Fruit fly (Drosophila melanogaster) whole organism, embryonic: Measurements from ENCODE around the gene Lcp65Ad.

Experiments
- B-H1 ChIP-seq: fragments of 200-800 bp; sonication (Bioruptor generic); IDR thresholded peaks from 3 replicates; pipeline ENCODE4 v1.3.6; 2022; ENCODE audit warnings: missing biosample characterization, missing genetic modification characterization
- BtbVII ChIP-seq: fragments of 200-800 bp; sonication (Bioruptor generic); optimal IDR thresholded peaks from 3 replicates; lab custom pipeline; 2017; ENCODE audit warnings: missing biosample characterization, mild to moderate bottlenecking, missing genetic modification characterization
- CG10267 ChIP-seq: fragments of 200-800 bp; sonication (Bioruptor generic); optimal IDR thresholded peaks from 2 replicates; lab custom pipeline; 2018; ENCODE audit warnings: missing biosample characterization, mild to moderate bottlenecking, missing genetic modification characterization, moderate library complexity
- CG11560 ChIP-seq: fragments of 200-800 bp; sonication (Bioruptor generic); IDR thresholded peaks from 3 replicates; pipeline ENCODE4 v1.3.6; 2022; ENCODE audit warnings: missing biosample characterization, missing genetic modification characterization
- CG11695 ChIP-seq: fragments of 200-800 bp; sonication (Bioruptor generic); IDR thresholded peaks from 3 replicates; pipeline ENCODE4 v1.3.6; 2022; ENCODE audit warnings: missing biosample characterization, missing genetic modification characterization
- CG13424 ChIP-seq: fragments of 200-800 bp; sonication (Bioruptor generic); optimal IDR thresholded peaks from 2 replicates; lab custom pipeline; 2019; ENCODE audit warnings: missing biosample characterization, mild to moderate bottlenecking, missing genetic modification characterization, moderate library complexity
- CG14441 ChIP-seq: fragments of 200-800 bp; sonication (Bioruptor generic); IDR thresholded peaks from 2 replicates; pipeline ENCODE4 v1.3.6; 2022; ENCODE audit warnings: missing biosample characterization, missing genetic modification characterization
- CG14710 ChIP-seq: fragments of 200-800 bp; sonication (Bioruptor generic); optimal IDR thresholded peaks from 3 replicates; lab custom pipeline; 2019; ENCODE audit warnings: missing biosample characterization, mild to moderate bottlenecking, missing genetic modification characterization, moderate library complexity
- CG15601 ChIP-seq: fragments of 200-800 bp; sonication (Bioruptor generic); optimal IDR thresholded peaks from 3 replicates; lab custom pipeline; 2019; ENCODE audit warnings: missing biosample characterization, mild to moderate bottlenecking, missing genetic modification characterization, moderate library complexity
- CG17361 ChIP-seq: fragments of 200-800 bp; sonication (Bioruptor generic); IDR thresholded peaks from 3 replicates; pipeline ENCODE4 v1.3.6; 2022; ENCODE audit warnings: missing biosample characterization, missing genetic modification characterization
- CG18262 ChIP-seq: fragments of 200-800 bp; optimal IDR thresholded peaks from 3 replicates; lab custom pipeline; 2019; ENCODE audit warnings: missing biosample characterization, mild to moderate bottlenecking, missing genetic modification characterization, moderate library complexity
- CG30403 ChIP-seq: fragments of 200-800 bp; sonication (Bioruptor generic); optimal IDR thresholded peaks from 3 replicates; lab custom pipeline; 2016; ENCODE audit warnings: missing biosample characterization, missing genetic modification characterization
- CG31224 ChIP-seq: fragments of 200-800 bp; sonication (Bioruptor generic); IDR thresholded peaks from 2 replicates; pipeline ENCODE4 v1.3.6; 2022; ENCODE audit warnings: missing biosample characterization, missing genetic modification characterization
- CG33213 ChIP-seq: fragments of 200-800 bp; sonication (Bioruptor generic); optimal IDR thresholded peaks from 3 replicates; lab custom pipeline; 2016; ENCODE audit warnings: missing biosample characterization, missing genetic modification characterization
- CG9876 ChIP-seq: fragments of 200-800 bp; sonication (Bioruptor generic); optimal IDR thresholded peaks from 2 replicates; lab custom pipeline; 2016; ENCODE audit warnings: missing biosample characterization, missing genetic modification characterization
- Camta ChIP-seq: fragments of 200-800 bp; sonication (Bioruptor generic); optimal IDR thresholded peaks from 2 replicates; lab custom pipeline; 2016; ENCODE audit warnings: missing biosample characterization, missing genetic modification characterization
- Deaf1 ChIP-seq: fragments of 200-800 bp; optimal IDR thresholded peaks from 3 replicates; lab custom pipeline; 2019; ENCODE audit warnings: missing biosample characterization, mild to moderate bottlenecking, missing genetic modification characterization, moderate library complexity
- Doc2 ChIP-seq: fragments of 200-800 bp; sonication (Bioruptor generic); IDR thresholded peaks from 2 replicates; pipeline ENCODE4 v1.3.6; 2022; ENCODE audit warnings: missing biosample characterization, missing genetic modification characterization
- Dp ChIP-seq: fragments of 200-800 bp; sonication (Bioruptor generic); optimal IDR thresholded peaks from 2 replicates; lab custom pipeline; 2018; ENCODE audit warnings: missing biosample characterization, mild to moderate bottlenecking, missing genetic modification characterization, moderate library complexity
- Dref ChIP-seq: fragments of 200-800 bp; sonication (Bioruptor generic); IDR thresholded peaks from 2 replicates; pipeline ENCODE4 v1.3.6; 2022; ENCODE audit warnings: missing biosample characterization, missing genetic modification characterization
- E2f2 ChIP-seq: fragments of 200-800 bp; sonication (Bioruptor generic); IDR thresholded peaks from 2 replicates; pipeline ENCODE4 v1.3.6; 2022; ENCODE audit warnings: missing biosample characterization, missing genetic modification characterization
- Eip74EF ChIP-seq, 2 experiments: fragments of 200-800 bp in 1 of 2; fragments of >200 bp in 1 of 2; sonication (Bioruptor generic) in 1 of 2; optimal IDR thresholded peaks; 2 replicates each; lab custom pipeline; 2017 to 2019; ENCODE audit warnings: missing biosample characterization in 2 of 2, missing genetic modification characterization in 2 of 2, mild to moderate bottlenecking in 1 of 2, moderate library complexity in 1 of 2
- Ets65A ChIP-seq: fragments of 200-800 bp; sonication (Bioruptor generic); peaks from one replicate; lab custom pipeline; 2016; ENCODE audit warnings: missing biosample characterization, missing genetic modification characterization
- Hr3 ChIP-seq: fragments of 200-800 bp; sonication (Bioruptor generic); optimal IDR thresholded peaks from 3 replicates; lab custom pipeline; 2016; ENCODE audit warnings: missing biosample characterization, missing genetic modification characterization
- Mad ChIP-seq: fragments of 200-800 bp; sonication (Bioruptor generic); optimal IDR thresholded peaks from 2 replicates; lab custom pipeline; 2016; ENCODE audit warnings: missing biosample characterization, missing genetic modification characterization
- Med ChIP-seq: fragments of 200-800 bp; sonication (Bioruptor generic); peaks from one replicate; lab custom pipeline; 2016; ENCODE audit warnings: missing biosample characterization, missing genetic modification characterization, mild to moderate bottlenecking, inconsistent platforms, moderate library complexity
- NC2α ChIP-seq: fragments of 200-800 bp; sonication (Bioruptor generic); optimal IDR thresholded peaks from 2 replicates; lab custom pipeline; 2016; ENCODE audit warnings: missing biosample characterization, missing genetic modification characterization
- Nf-YA ChIP-seq: fragments of 200-800 bp; sonication (Bioruptor generic); IDR thresholded peaks from 2 replicates; pipeline ENCODE4 v1.3.6; 2022; ENCODE audit warnings: missing biosample characterization, missing genetic modification characterization
- Nf-YB ChIP-seq: fragments of 200-800 bp; sonication (Bioruptor generic); optimal IDR thresholded peaks from 3 replicates; lab custom pipeline; 2019; ENCODE audit warnings: missing biosample characterization, mild to moderate bottlenecking, missing genetic modification characterization, moderate library complexity
- Nf-YC ChIP-seq: fragments of 200-800 bp; optimal IDR thresholded peaks from 3 replicates; lab custom pipeline; 2019; ENCODE audit warnings: missing biosample characterization, mild to moderate bottlenecking, missing genetic modification characterization, moderate library complexity
- Rfx ChIP-seq: fragments of 200-800 bp; sonication (Bioruptor generic); IDR thresholded peaks from 2 replicates; pipeline ENCODE4 v1.3.6; 2022; ENCODE audit warnings: missing biosample characterization, missing genetic modification characterization
- Sox100B ChIP-seq: fragments of 200-800 bp; sonication (Bioruptor generic); optimal IDR thresholded peaks from 3 replicates; lab custom pipeline; 2018; ENCODE audit warnings: missing biosample characterization, mild to moderate bottlenecking, missing genetic modification characterization
- Trl ChIP-seq, 3 experiments: fragments of >200 bp in 2 of 3; fragments of 200-800 bp in 1 of 3; sonication (Bioruptor generic) in 1 of 3; optimal IDR thresholded peaks; 2 replicates in 1 of 3; 3 replicates in 2 of 3; lab custom pipeline; 2016 to 2017; ENCODE audit warnings: missing biosample characterization in 1 of 3, missing genetic modification characterization in 1 of 3
- bab2 ChIP-seq: fragments of 200-800 bp; sonication (Bioruptor generic); optimal IDR thresholded peaks from 2 replicates; lab custom pipeline; 2016; ENCODE audit warnings: missing biosample characterization, missing genetic modification characterization
- caup ChIP-seq: fragments of 200-800 bp; sonication (Bioruptor generic); optimal IDR thresholded peaks from 3 replicates; lab custom pipeline; 2017; ENCODE audit warnings: missing biosample characterization, mild to moderate bottlenecking, missing genetic modification characterization, moderate library complexity; ENCODE audit not compliant: severe bottlenecking
- chinmo ChIP-seq: fragments of 200-800 bp; sonication (Bioruptor generic); IDR thresholded peaks from 4 replicates; pipeline ENCODE4 v1.3.6; 2022; ENCODE audit warnings: missing biosample characterization, missing genetic modification characterization; ENCODE audit not compliant: partially characterized antibody
- dan ChIP-seq: fragments of 200-800 bp; sonication (Bioruptor generic); IDR thresholded peaks from 2 replicates; pipeline ENCODE4 v1.3.6; 2022; ENCODE audit warnings: missing biosample characterization, missing genetic modification characterization
- dpn ChIP-seq, 2 experiments: fragments of 200-800 bp; sonication (Bioruptor generic); optimal IDR thresholded peaks; 3 replicates each; lab custom pipeline; 2016; ENCODE audit warnings: missing biosample characterization in 2 of 2, missing genetic modification characterization in 2 of 2
- emc ChIP-seq: fragments of 200-800 bp; sonication (Bioruptor generic); optimal IDR thresholded peaks from 2 replicates; lab custom pipeline; 2016; ENCODE audit warnings: missing biosample characterization, missing genetic modification characterization
- exex ChIP-seq: fragments of 200-800 bp; sonication (Bioruptor generic); optimal IDR thresholded peaks from 4 replicates; lab custom pipeline; 2018; ENCODE audit warnings: missing biosample characterization, mild to moderate bottlenecking, missing genetic modification characterization, moderate library complexity
- fd3F ChIP-seq: fragments of 200-800 bp; sonication (Bioruptor generic); optimal IDR thresholded peaks from 2 replicates; lab custom pipeline; 2018; ENCODE audit warnings: missing biosample characterization, mild to moderate bottlenecking, missing genetic modification characterization, moderate library complexity
- gfzf ChIP-seq: fragments of 200-800 bp; sonication (Bioruptor generic); optimal IDR thresholded peaks from 2 replicates; lab custom pipeline; 2016; ENCODE audit warnings: missing biosample characterization, mild to moderate bottlenecking, missing genetic modification characterization, moderate library complexity
- grn ChIP-seq: fragments of 200-800 bp; sonication (Bioruptor generic); optimal IDR thresholded peaks from 3 replicates; lab custom pipeline; 2017; ENCODE audit warnings: missing biosample characterization, missing genetic modification characterization
- ind ChIP-seq: fragments of 200-800 bp; sonication (Bioruptor generic); optimal IDR thresholded peaks from 3 replicates; lab custom pipeline; 2016; ENCODE audit warnings: missing biosample characterization, missing genetic modification characterization
- jigr1 ChIP-seq: fragments of 200-800 bp; sonication (Bioruptor generic); IDR thresholded peaks from 3 replicates; pipeline ENCODE4 v1.3.6; 2022; ENCODE audit warnings: missing biosample characterization, missing genetic modification characterization
- lov ChIP-seq, 2 experiments: fragments of 200-800 bp in 1 of 2; fragments of >200 bp in 1 of 2; sonication (Bioruptor generic) in 1 of 2; IDR thresholded peaks in 1 of 2; optimal IDR thresholded peaks in 1 of 2; 2 replicates in 1 of 2; 3 replicates in 1 of 2; pipeline versions ENCODE4 v1.3.6 to Lab custom; 2017 to 2022; ENCODE audit warnings: missing biosample characterization in 1 of 2, missing genetic modification characterization in 1 of 2
- oc ChIP-seq: fragments of 200-800 bp; sonication (Bioruptor generic); optimal IDR thresholded peaks from 2 replicates; lab custom pipeline; 2018; ENCODE audit warnings: missing biosample characterization, mild to moderate bottlenecking, missing genetic modification characterization, moderate library complexity
- sens ChIP-seq: fragments of 200-800 bp; sonication (Bioruptor generic); peaks from one replicate; lab custom pipeline; 2016; ENCODE audit warnings: missing biosample characterization, missing genetic modification characterization
- tin ChIP-seq: fragments of 200-800 bp; sonication (Bioruptor generic); optimal IDR thresholded peaks from 3 replicates; lab custom pipeline; 2016; ENCODE audit warnings: missing biosample characterization, missing genetic modification characterization
- zen2 ChIP-seq: fragments of 200-800 bp; sonication (Bioruptor generic); IDR thresholded peaks from 3 replicates; pipeline ENCODE4 v1.3.6; 2022; ENCODE audit warnings: missing biosample characterization, missing genetic modification characterization; ENCODE audit not compliant: partially characterized antibody

Gene Lcp65Ad

DNA sequence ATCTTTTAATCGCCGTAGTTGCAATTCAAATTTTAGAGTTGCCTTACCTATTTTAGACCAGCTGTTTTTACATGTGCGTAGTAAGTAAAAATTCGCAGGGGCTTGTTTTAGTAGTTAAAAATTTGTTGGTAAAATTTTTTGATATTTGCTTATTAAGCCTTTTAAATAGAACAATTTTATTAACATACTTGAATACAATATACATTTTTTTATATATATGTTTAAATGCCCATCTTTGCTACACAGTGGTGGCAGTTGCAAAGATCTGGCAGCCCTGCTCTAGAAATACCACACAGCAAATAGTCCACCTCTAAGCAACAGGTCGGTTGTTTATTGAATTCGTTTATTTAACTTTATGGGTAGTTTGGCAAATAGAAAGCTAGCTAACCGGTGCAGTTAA is 48.5 kb upstream of the Lcp65Ad start, which contains the start of the genes CG10467 and loj (continued):
- TF ChIP-seq Camta (GFP tag; lab: Kevin White, UChicago) (peak; percentile 81), Eip74EF (GFP tag; optimal IDR thresholded peaks at IDR 0.05; lab: Kevin White, UChicago) (peak in 1 of 2 experiments; percentile 78), E2f2 (peak; percentile 84), Nf-YC (tag; lab: Kevin White, UChicago) (peak; percentile 80), gfzf (no peak), fd3F (GFP tag; lab: Kevin White, UChicago) (peak; percentile 96), CG30403 (peak; percentile 97), CG18262 (tag; lab: Kevin White, UChicago) (peak; percentile 92), CG15601 (tag; lab: Kevin White, UChicago) (peak; percentile 93), CG31224 (GFP tag; lab: Robert Waterston, UW) (peak; percentile 93), Hr3 (GFP tag; lab: Kevin White, UChicago) (peak; percentile 98), CG14441 (peak; percentile 98), B-H1 (GFP tag; lab: Robert Waterston, UW) (peak; percentile 96), Trl (optimal IDR thresholded peaks at IDR 0.05; lab: Kevin White, UChicago) (no peak), Trl (GFP tag; optimal IDR thresholded peaks at IDR 0.05; lab: Kevin White, UChicago) (peak; percentile 76), tin (GFP tag; lab: Kevin White, UChicago) (peak; percentile 97), CG13424 (tag; lab: Kevin White, UChicago) (peak; percentile 98), CG10267 (tag; lab: Kevin White, UChicago) (peak; percentile 90), Mad (GFP tag; lab: Kevin White, UChicago) (peak; percentile 91), Doc2 (peak; percentile 88), ind (peak; percentile 98), Rfx (GFP tag; lab: Robert Waterston, UW) (peak; percentile 99), exex (tag; lab: Kevin White, UChicago) (peak; percentile 81), emc (GFP tag; lab: Kevin White, UChicago) (peak; percentile 72), sens (peak; percentile 97), Dp (GFP tag; lab: Kevin White, UChicago) (peak; percentile 72), CG33213 (GFP tag; lab: Kevin White, UChicago) (peak; percentile 59), caup (GFP tag; lab: Kevin White, UChicago) (peak; percentile 89), CG14710 (tag; lab: Kevin White, UChicago) (peak; percentile 97), Nf-YA (GFP tag; lab: Robert Waterston, UW) (peak; percentile 87), NC2α (GFP tag; lab: Kevin White, UChicago) (no peak), BtbVII (GFP tag; lab: Kevin White, UChicago) (peak; percentile 80), jigr1 (GFP tag; lab: Robert Waterston, UW) (peak; percentile 92), CG17361 (GFP tag; lab: Robert Waterston, UW) (peak; percentile 93), CG11695 (peak; percentile 89), Dref (GFP tag; lab: Robert Waterston, UW) (peak; percentile 47), dpn (GFP tag; optimal IDR thresholded peaks at IDR 0.05; lab: Kevin White, UChicago) (peak; percentile 80 to 98)

DNA sequence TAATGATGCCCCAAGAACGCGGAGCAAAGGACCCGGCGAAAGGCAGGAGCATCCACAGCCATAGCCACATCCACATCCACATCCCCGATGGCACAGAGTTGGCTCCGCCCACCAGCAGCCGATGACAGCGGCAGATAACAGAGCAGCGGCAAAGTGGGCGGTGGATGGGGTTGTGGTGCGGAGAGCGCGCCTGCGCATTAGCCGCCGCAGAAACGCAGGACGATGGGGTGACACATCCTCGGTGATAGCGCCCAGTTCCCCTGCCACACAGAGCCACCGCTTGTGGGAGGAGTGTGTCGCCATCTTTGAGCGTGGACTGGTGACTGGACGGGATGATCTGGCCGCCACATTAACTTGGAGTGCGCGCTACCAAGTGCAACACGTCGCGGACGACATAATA is 45.9 kb upstream of the Lcp65Ad start, which contains the start of gene Ets65A:
Gene Ets65A, plus strand, starts transcription at position 348 of the 400 bp plus-strand sequence.
- TF ChIP-seq Nf-YC (tag; lab: Kevin White, UChicago): peak; percentile 91
- TF ChIP-seq zen2 (GFP tag; lab: Robert Waterston, UW): 0 out of 3 replicates have a peak, but pooled peaks have one; percentile 12
- TF ChIP-seq chinmo (GFP tag; lab: Robert Waterston, UW): 0 out of 4 replicates have a peak, but pooled peaks have one; percentile 12
- peak; percentile 3 for TF ChIP-seq grn (GFP tag; lab: Kevin White, UChicago)
- no peak for TF ChIP-seq lov (optimal IDR thresholded peaks at IDR 0.05; lab: Kevin White, UChicago)
- TF ChIP-seq lov (GFP tag; IDR thresholded peaks at IDR 0.05; lab: Robert Waterston, UW): 0 out of 3 replicates have a peak, but pooled peaks have one; percentile 11
- TF ChIP-seq Sox100B (GFP tag; lab: Kevin White, UChicago): no peak
- TF ChIP-seq Deaf1 (tag; lab: Kevin White, UChicago): peak; percentile 34
- TF ChIP-seq CG9876: no peak
- no peak for TF ChIP-seq bab2 (GFP tag; lab: Kevin White, UChicago)
- no peak for TF ChIP-seq oc (tag; lab: Kevin White, UChicago)
- peak; percentile 42 for TF ChIP-seq Med
- 0 out of 2 replicates have a peak, but pooled peaks have one; percentile 16 for TF ChIP-seq dan (GFP tag; lab: Robert Waterston, UW)
- 0 out of 3 replicates have a peak, but pooled peaks have one; percentile 28 for TF ChIP-seq CG11560 (tag; lab: Robert Waterston, UW)
- TF ChIP-seq Nf-YB (GFP tag; lab: Kevin White, UChicago): peak; percentile 75
- peak; percentile 47 for TF ChIP-seq Ets65A
